Worm (Caenorhabditis elegans) whole organism, young adult: ENCODE data around the gene rab-19.

Experiments used
- B0261.1 ChIP-seq: sonication (generic microtip); optimal IDR thresholded peaks from 2 replicates; lab custom pipeline; 2016; ENCODE audit warnings: mild to moderate bottlenecking, missing genetic modification characterization, moderate library complexity, missing compliant biosample characterization
- F39B2.1 ChIP-seq: fragments of 200-800 bp; sonication (Bioruptor generic); IDR thresholded peaks from 2 replicates; pipeline ENCODE4 v1.3.6; 2022; ENCODE audit warnings: missing genetic modification reagents, missing genetic modification characterization, missing compliant biosample characterization
- F49E8.2 ChIP-seq: sonication (generic microtip); optimal IDR thresholded peaks from 3 replicates; lab custom pipeline; 2017; ENCODE audit warnings: missing genetic modification characterization, mild to moderate bottlenecking, missing compliant biosample characterization, antibody characterized with exemption, moderate library complexity; ENCODE audit not compliant: insufficient read depth
- F55B11.4 ChIP-seq: sonication (generic microtip); optimal IDR thresholded peaks from 2 replicates; lab custom pipeline; 2016; ENCODE audit warnings: missing compliant biosample characterization, missing genetic modification characterization, borderline replicate concordance; ENCODE audit not compliant: insufficient read depth
- T07F8.4 ChIP-seq: sonication (generic microtip); optimal IDR thresholded peaks from 2 replicates; lab custom pipeline; 2016; ENCODE audit warnings: mild to moderate bottlenecking, missing genetic modification characterization, moderate library complexity, missing compliant biosample characterization
- Y53G8AR.9 ChIP-seq: fragments of 200-800 bp; sonication (Bioruptor generic); conservative IDR thresholded peaks from 2 replicates; pipeline ENCODE4 v1.3.6; 2022; ENCODE audit warnings: missing genetic modification reagents, missing genetic modification characterization, missing compliant biosample characterization
- Y67H2A.10 ChIP-seq: fragments of 200-800 bp; sonication (Bioruptor generic); conservative IDR thresholded peaks from 2 replicates; pipeline ENCODE4 v1.3.6; 2022; ENCODE audit warnings: missing genetic modification reagents, missing genetic modification characterization, missing compliant biosample characterization
- ZK185.1 ChIP-seq: sonication (generic microtip); optimal IDR thresholded peaks from 2 replicates; lab custom pipeline; 2016; ENCODE audit warnings: mild to moderate bottlenecking, missing genetic modification characterization, missing compliant biosample characterization; ENCODE audit not compliant: poor library complexity, severe bottlenecking
- ama-1 ChIP-seq, 3 experiments: fragments of 150-350 bp in 1 of 3; sonication (generic microtip) in 2 of 3; optimal IDR thresholded peaks; 2 replicates each; lab custom pipeline; 2014 to 2018; ENCODE audit warnings: missing biosample characterization in 2 of 3, missing genetic modification characterization in 2 of 3, missing genetic modification reagents in 2 of 3
- aptf-2 ChIP-seq: fragments of 200-800 bp; sonication (Bioruptor generic); conservative IDR thresholded peaks from 2 replicates; pipeline ENCODE4 v1.3.6; 2022; ENCODE audit warnings: missing genetic modification reagents, missing genetic modification characterization, missing compliant biosample characterization
- atf-7 ChIP-seq: sonication (generic microtip); optimal IDR thresholded peaks from 2 replicates; lab custom pipeline; 2017; ENCODE audit warnings: mild to moderate bottlenecking, missing genetic modification characterization, missing compliant biosample characterization
- attf-3 ChIP-seq: fragments of 200-800 bp; sonication (Bioruptor generic); conservative IDR thresholded peaks from 2 replicates; pipeline ENCODE4 v1.3.6; 2022; ENCODE audit warnings: missing genetic modification reagents, missing genetic modification characterization, missing compliant biosample characterization
- attf-6 ChIP-seq: fragments of 200-800 bp; sonication (Bioruptor generic); IDR thresholded peaks from 2 replicates; pipeline ENCODE4 v1.3.6; 2022; ENCODE audit warnings: missing genetic modification reagents, missing genetic modification characterization, missing compliant biosample characterization
- bed-1 ChIP-seq: fragments of 200-800 bp; sonication (Bioruptor generic); IDR thresholded peaks from 2 replicates; pipeline ENCODE4 v1.3.6; 2022; ENCODE audit warnings: missing genetic modification reagents, missing genetic modification characterization, missing compliant biosample characterization
- cebp-1 ChIP-seq, 2 experiments: fragments of 200-800 bp in 1 of 2; sonication (Bioruptor generic) in 1 of 2; sonication (generic microtip) in 1 of 2; IDR thresholded peaks in 1 of 2; optimal IDR thresholded peaks in 1 of 2; 2 replicates each; pipeline versions ENCODE4 v1.3.6 to Lab custom; 2017 to 2022; ENCODE audit warnings: missing compliant biosample characterization in 2 of 2, missing genetic modification characterization in 2 of 2, mild to moderate bottlenecking in 1 of 2, missing genetic modification reagents in 1 of 2, moderate library complexity in 1 of 2
- ceh-27 ChIP-seq: fragments of 200-800 bp; sonication (Bioruptor generic); optimal IDR thresholded peaks from 2 replicates; lab custom pipeline; 2018; ENCODE audit warnings: mild to moderate bottlenecking, missing genetic modification characterization, moderate library complexity, missing compliant biosample characterization
- ceh-79 ChIP-seq: sonication (generic microtip); optimal IDR thresholded peaks from 2 replicates; lab custom pipeline; 2017; ENCODE audit warnings: mild to moderate bottlenecking, missing genetic modification characterization, missing compliant biosample characterization
- chd-7 ChIP-seq: sonication (generic microtip); optimal IDR thresholded peaks from 2 replicates; lab custom pipeline; 2016; ENCODE audit warnings: mild to moderate bottlenecking, missing genetic modification characterization, moderate library complexity, missing compliant biosample characterization
- dpff-1 ChIP-seq: sonication (generic microtip); optimal IDR thresholded peaks from 2 replicates; lab custom pipeline; 2017; ENCODE audit warnings: mild to moderate bottlenecking, missing genetic modification characterization, missing compliant biosample characterization
- efl-1 ChIP-seq: fragments of 150-350 bp; optimal IDR thresholded peaks from 2 replicates; lab custom pipeline; 2014; ENCODE audit warnings: missing biosample characterization, missing genetic modification reagents, missing genetic modification characterization
- egrh-3 ChIP-seq: fragments of 200-800 bp; sonication (Bioruptor generic); IDR thresholded peaks from 2 replicates; pipeline ENCODE4 v1.3.6; 2022; ENCODE audit warnings: missing genetic modification reagents, missing genetic modification characterization, missing compliant biosample characterization
- ekl-4 ChIP-seq: fragments of 200-800 bp; sonication (Bioruptor generic); IDR thresholded peaks from 2 replicates; pipeline ENCODE4 v1.3.6; 2022; ENCODE audit warnings: missing genetic modification reagents, missing genetic modification characterization, missing compliant biosample characterization
- fkh-3 ChIP-seq: sonication (generic microtip); optimal IDR thresholded peaks from 2 replicates; lab custom pipeline; 2016; ENCODE audit warnings: mild to moderate bottlenecking, missing genetic modification characterization, missing compliant biosample characterization
- him-1 ChIP-seq: sonication (generic microtip); optimal IDR thresholded peaks from 2 replicates; lab custom pipeline; 2016; ENCODE audit warnings: missing genotype, missing genetic modification reagents, missing genetic modification characterization, missing compliant biosample characterization
- hlh-12 ChIP-seq: sonication (generic microtip); optimal IDR thresholded peaks from 2 replicates; lab custom pipeline; 2016; ENCODE audit warnings: missing genetic modification characterization, missing compliant biosample characterization
- hmg-1.2 ChIP-seq: fragments of 200-800 bp; sonication (Bioruptor generic); IDR thresholded peaks from 2 replicates; pipeline ENCODE4 v1.3.6; 2022; ENCODE audit warnings: missing genetic modification reagents, missing genetic modification characterization, missing compliant biosample characterization
- lag-1 ChIP-seq: fragments of 200-800 bp; sonication (Bioruptor generic); IDR thresholded peaks from 2 replicates; pipeline ENCODE4 v1.3.6; 2022; ENCODE audit warnings: missing genetic modification reagents, missing genetic modification characterization, missing compliant biosample characterization
- lin-26 ChIP-seq: fragments of 200-800 bp; sonication (Bioruptor generic); IDR thresholded peaks from 2 replicates; pipeline ENCODE4 v1.3.6; 2022; ENCODE audit warnings: missing genetic modification reagents, missing genetic modification characterization, missing compliant biosample characterization
- madf-3 ChIP-seq: fragments of 200-800 bp; sonication (Bioruptor generic); IDR thresholded peaks from 2 replicates; pipeline ENCODE4 v1.3.6; 2022; ENCODE audit warnings: missing genetic modification reagents, missing genetic modification characterization, missing compliant biosample characterization
- madf-6 ChIP-seq: fragments of 200-800 bp; sonication (Bioruptor generic); IDR thresholded peaks from 2 replicates; pipeline ENCODE4 v1.3.6; 2022; ENCODE audit warnings: missing genetic modification reagents, missing genetic modification characterization, missing compliant biosample characterization
- madf-8 ChIP-seq: fragments of 200-800 bp; sonication (Bioruptor generic); conservative IDR thresholded peaks from 2 replicates; pipeline ENCODE4 v1.3.6; 2022; ENCODE audit warnings: missing genetic modification reagents, missing genetic modification characterization, missing compliant biosample characterization
- mes-4 ChIP-seq: sonication (generic microtip); optimal IDR thresholded peaks from 2 replicates; lab custom pipeline; 2016; ENCODE audit warnings: missing genotype, missing genetic modification characterization, missing compliant biosample characterization
- mxl-1 ChIP-seq: sonication (generic microtip); optimal IDR thresholded peaks from 2 replicates; lab custom pipeline; 2016; ENCODE audit warnings: missing genetic modification characterization, missing compliant biosample characterization
- nfya-2 ChIP-seq: fragments of 200-800 bp; sonication (Bioruptor generic); IDR thresholded peaks from 2 replicates; pipeline ENCODE4 v1.3.6; 2022; ENCODE audit warnings: missing genetic modification reagents, missing genetic modification characterization, missing compliant biosample characterization
- nfyb-1 ChIP-seq: fragments of 200-800 bp; sonication (Bioruptor generic); IDR thresholded peaks from 2 replicates; pipeline ENCODE4 v1.3.6; 2022; ENCODE audit warnings: missing genetic modification reagents, missing genetic modification characterization, missing compliant biosample characterization
- nhr-179 ChIP-seq: sonication (generic microtip); optimal IDR thresholded peaks from 2 replicates; lab custom pipeline; 2016; ENCODE audit warnings: mild to moderate bottlenecking, missing genetic modification characterization, missing compliant biosample characterization
- nhr-80 ChIP-seq: sonication (generic microtip); optimal IDR thresholded peaks from 2 replicates; lab custom pipeline; 2016; ENCODE audit warnings: missing genetic modification characterization, missing compliant biosample characterization
- nhr-90 ChIP-seq: sonication (generic microtip); optimal IDR thresholded peaks from 2 replicates; lab custom pipeline; 2016; ENCODE audit warnings: missing genotype, mild to moderate bottlenecking, missing genetic modification characterization, missing compliant biosample characterization
- repo-1 ChIP-seq: sonication (generic microtip); optimal IDR thresholded peaks from 2 replicates; lab custom pipeline; 2017; ENCODE audit warnings: mild to moderate bottlenecking, missing genetic modification characterization, missing compliant biosample characterization
- rpc-1 ChIP-seq, 2 experiments: fragments of 150-350 bp in 1 of 2; sonication (generic microtip) in 1 of 2; optimal IDR thresholded peaks; 2 replicates each; lab custom pipeline; 2014 to 2018; ENCODE audit warnings: missing biosample characterization in 1 of 2, missing genetic modification characterization in 1 of 2, missing genetic modification reagents in 1 of 2, missing genotype in 1 of 2
- tbp1 ChIP-seq: fragments of 200-800 bp; sonication (Bioruptor generic); optimal IDR thresholded peaks from 2 replicates; lab custom pipeline; 2018; ENCODE audit warnings: mild to moderate bottlenecking, missing genetic modification characterization, missing compliant biosample characterization
- tbx-9 ChIP-seq: sonication (generic microtip); optimal IDR thresholded peaks from 2 replicates; lab custom pipeline; 2016; ENCODE audit warnings: borderline replicate concordance, missing genetic modification characterization, inconsistent platforms, missing compliant biosample characterization
- tlf-1 ChIP-seq: fragments of 200-800 bp; sonication (Bioruptor generic); optimal IDR thresholded peaks from 2 replicates; lab custom pipeline; 2018; ENCODE audit warnings: mild to moderate bottlenecking, missing genetic modification characterization, missing compliant biosample characterization
- unc-130 ChIP-seq: sonication (generic microtip); optimal IDR thresholded peaks from 2 replicates; lab custom pipeline; 2016; ENCODE audit warnings: missing genetic modification reagents, missing genetic modification characterization, missing compliant biosample characterization
- unc-62 ChIP-seq: fragments of 150-350 bp; optimal IDR thresholded peaks from 2 replicates; lab custom pipeline; 2014; ENCODE audit warnings: missing biosample characterization, missing genetic modification reagents, missing genetic modification characterization
- xnd-1 ChIP-seq: sonication (generic microtip); optimal IDR thresholded peaks from 2 replicates; lab custom pipeline; 2016; ENCODE audit warnings: missing genotype, missing genetic modification reagents, missing genetic modification characterization, missing compliant biosample characterization
- ztf-25 ChIP-seq: fragments of 200-800 bp; sonication (Bioruptor generic); IDR thresholded peaks from 2 replicates; pipeline ENCODE4 v1.3.6; 2022; ENCODE audit warnings: missing genetic modification reagents, missing genetic modification characterization, missing compliant biosample characterization
- ztf-3 ChIP-seq: fragments of 200-800 bp; sonication (Bioruptor generic); optimal IDR thresholded peaks from 2 replicates; lab custom pipeline; 2018; ENCODE audit warnings: mild to moderate bottlenecking, missing genetic modification characterization, missing compliant biosample characterization

Gene rab-19

DNA sequence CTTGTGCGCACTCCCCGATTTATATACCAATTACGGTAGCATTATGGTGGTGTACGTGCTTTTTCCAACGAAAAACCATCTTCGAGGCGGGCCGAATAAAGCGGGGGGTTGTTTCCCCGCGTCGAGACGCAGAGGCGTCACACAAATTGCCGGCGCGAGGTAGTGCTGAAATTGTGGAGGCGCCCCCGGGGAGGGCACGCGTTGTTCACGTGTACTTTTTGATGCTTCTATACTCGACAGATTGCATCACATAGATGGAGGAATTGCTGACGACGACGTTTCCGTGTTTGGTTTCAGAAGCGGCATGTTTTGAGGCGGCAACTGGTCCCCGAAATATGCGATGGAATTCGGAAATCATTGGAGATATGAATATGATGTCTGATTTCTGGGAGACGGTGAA is 11.1 kb upstream of the rab-19 start (continued):
- peak; percentile 57 for TF ChIP-seq tbp1 (GFP tag; lab: Kevin White, UChicago)
- no peak for TF ChIP-seq fkh-3 (tag; lab: Kevin White, UChicago)
- no peak for TF ChIP-seq him-1 (tag; lab: Kevin White, UChicago)
- TF ChIP-seq F49E8.2 (tag; lab: Kevin White, UChicago), result no peak
- no peak for TF ChIP-seq efl-1 (GFP tag; lab: Kevin White, UChicago)
- TF ChIP-seq hmg-1.2, result peak; percentile 89
- peak; percentile 88 for TF ChIP-seq chd-7 (tag; lab: Kevin White, UChicago)
- TF ChIP-seq ceh-79 (tag; lab: Kevin White, UChicago), result no peak
- TF ChIP-seq nhr-80 (tag; lab: Kevin White, UChicago), result peak; percentile 57
- TF ChIP-seq mxl-1 (tag; lab: Kevin White, UChicago), result no peak
- TF ChIP-seq attf-3 (GFP tag; lab: Robert Waterston, UW), result no peak
- TF ChIP-seq nfyb-1 (GFP tag; lab: Robert Waterston, UW), result 0 out of 2 replicates have a peak, but pooled peaks have one; percentile 51
- no peak for TF ChIP-seq mes-4
- no peak for TF ChIP-seq T07F8.4
- no peak for TF ChIP-seq nfya-2 (GFP tag; lab: Robert Waterston, UW)
- TF ChIP-seq ekl-4 (GFP tag; lab: Robert Waterston, UW), result no peak
- TF ChIP-seq unc-62 (GFP tag; lab: Kevin White, UChicago), result no peak
- TF ChIP-seq B0261.1 (tag; lab: Kevin White, UChicago), result no peak
- 0 out of 2 replicates have a peak, but pooled peaks have one; percentile 30 for TF ChIP-seq madf-3 (GFP tag; lab: Robert Waterston, UW)
- TF ChIP-seq atf-7, result peak; percentile 82
- TF ChIP-seq ztf-3 (GFP tag; lab: Kevin White, UChicago), result peak; percentile 39
- 0 out of 2 replicates have a peak, but pooled peaks have one; percentile 76 for TF ChIP-seq bed-1 (GFP tag; lab: Robert Waterston, UW)
- no peak for TF ChIP-seq dpff-1 (tag; lab: Kevin White, UChicago)
- TF ChIP-seq Y53G8AR.9, result no peak
- TF ChIP-seq nhr-90 (tag; lab: Kevin White, UChicago), result no peak
- TF ChIP-seq attf-6, result no peak
- no peak for TF ChIP-seq lag-1
- peak; percentile 84 for TF ChIP-seq ceh-27 (GFP tag; lab: Kevin White, UChicago)
- TF ChIP-seq Y67H2A.10 (GFP tag; lab: Robert Waterston, UW), result no peak
- no peak for TF ChIP-seq unc-130
- no peak for TF ChIP-seq madf-8 (GFP tag; lab: Robert Waterston, UW)
- TF ChIP-seq egrh-3 (GFP tag; lab: Robert Waterston, UW), result 0 out of 2 replicates have a peak, but pooled peaks have one; percentile 27
- no peak for TF ChIP-seq F39B2.1 (GFP tag; lab: Robert Waterston, UW)
- no peak for TF ChIP-seq tbx-9
- no peak for TF ChIP-seq ama-1 (optimal IDR thresholded peaks at IDR 0.05; lab: Kevin White, UChicago)
- no peak for TF ChIP-seq ama-1 (GFP tag; optimal IDR thresholded peaks at IDR 0.05; lab: Kevin White, UChicago)
- no peak for TF ChIP-seq ZK185.1 (tag; lab: Kevin White, UChicago)
- TF ChIP-seq tlf-1, result no peak
- TF ChIP-seq madf-6 (GFP tag; lab: Robert Waterston, UW), result no peak
- TF ChIP-seq hlh-12, result no peak
- 0 out of 2 replicates have a peak, but pooled peaks have one; percentile 43 for TF ChIP-seq lin-26 (GFP tag; lab: Robert Waterston, UW)
- TF ChIP-seq xnd-1, result no peak
- TF ChIP-seq aptf-2 (GFP tag; lab: Robert Waterston, UW), result no peak
- TF ChIP-seq F55B11.4 (tag; lab: Kevin White, UChicago), result no peak
- TF ChIP-seq rpc-1 (optimal IDR thresholded peaks at IDR 0.05; lab: Kevin White, UChicago), result no peak
- no peak for TF ChIP-seq rpc-1 (tag; optimal IDR thresholded peaks at IDR 0.05; lab: Kevin White, UChicago)
- TF ChIP-seq nhr-179 (tag; lab: Kevin White, UChicago), result no peak
- no peak; the same call in 1 of the 2 replicates for TF ChIP-seq ztf-25 (GFP tag; lab: Robert Waterston, UW)
- TF ChIP-seq repo-1 (tag; lab: Kevin White, UChicago), result peak; percentile 51
- TF ChIP-seq cebp-1 (GFP tag; IDR thresholded peaks at IDR 0.05; lab: Robert Waterston, UW), result no peak
- TF ChIP-seq cebp-1 (tag; optimal IDR thresholded peaks at IDR 0.05; lab: Kevin White, UChicago), result peak; percentile 84
